Fruit fly (Drosophila melanogaster) whole organism, embryonic: ENCODE results near the gene CG2129.

Experiments used
- ATbp ChIP-seq: fragments of 200-800 bp; sonication (Bioruptor generic); optimal IDR thresholded peaks from 2 replicates; lab custom pipeline; 2017; ENCODE audit warnings: missing biosample characterization, mild to moderate bottlenecking, missing genetic modification characterization, missing genetic modification reagents
- Atf3 ChIP-seq: fragments of 200-800 bp; sonication (Bioruptor generic); optimal IDR thresholded peaks from 3 replicates; lab custom pipeline; 2016; ENCODE audit warnings: missing biosample characterization, missing genetic modification characterization
- CG10209 ChIP-seq: fragments of 200-800 bp; sonication (Bioruptor generic); optimal IDR thresholded peaks from 3 replicates; lab custom pipeline; 2017; ENCODE audit warnings: missing biosample characterization, mild to moderate bottlenecking, missing genetic modification characterization, missing genetic modification reagents
- CG10366 ChIP-seq: fragments of 200-800 bp; sonication (Bioruptor generic); IDR thresholded peaks from 2 replicates; pipeline ENCODE4 v1.3.6; 2022; ENCODE audit warnings: missing biosample characterization, missing genetic modification characterization
- CG10431 ChIP-seq: fragments of 200-800 bp; sonication (Bioruptor generic); optimal IDR thresholded peaks from 3 replicates; lab custom pipeline; 2018; ENCODE audit warnings: missing biosample characterization, mild to moderate bottlenecking, missing genetic modification characterization
- CG12104 ChIP-seq: fragments of 200-800 bp; sonication (Bioruptor generic); optimal IDR thresholded peaks from 3 replicates; lab custom pipeline; 2016; ENCODE audit warnings: missing biosample characterization, missing genetic modification characterization
- CG12236 ChIP-seq: fragments of 200-800 bp; sonication (Bioruptor generic); optimal IDR thresholded peaks from 2 replicates; lab custom pipeline; 2016; ENCODE audit warnings: missing biosample characterization, missing genetic modification characterization
- CG15011 ChIP-seq: fragments of 200-800 bp; sonication (Bioruptor generic); optimal IDR thresholded peaks from 3 replicates; lab custom pipeline; 2018; ENCODE audit warnings: missing biosample characterization, mild to moderate bottlenecking, missing genetic modification characterization
- CG1529 ChIP-seq: fragments of 200-800 bp; sonication (Bioruptor generic); optimal IDR thresholded peaks from 3 replicates; lab custom pipeline; 2018; ENCODE audit warnings: missing biosample characterization, missing genetic modification characterization
- CG1603 ChIP-seq: fragments of 200-800 bp; sonication (Bioruptor generic); optimal IDR thresholded peaks from 2 replicates; lab custom pipeline; 2019; ENCODE audit warnings: missing biosample characterization, mild to moderate bottlenecking, missing genetic modification characterization, moderate library complexity
- CG16813 ChIP-seq: fragments of 200-800 bp; sonication (Bioruptor generic); IDR thresholded peaks from 3 replicates; pipeline ENCODE4 v1.3.6; 2022; ENCODE audit warnings: missing biosample characterization, missing genetic modification characterization; ENCODE audit not compliant: partially characterized antibody
- CG16815 ChIP-seq: fragments of 200-800 bp; sonication (Bioruptor generic); optimal IDR thresholded peaks from 3 replicates; lab custom pipeline; 2017; ENCODE audit warnings: missing biosample characterization, mild to moderate bottlenecking, missing genetic modification characterization
- CG2120 ChIP-seq: fragments of 200-800 bp; sonication (Bioruptor generic); optimal IDR thresholded peaks from 3 replicates; lab custom pipeline; 2016; ENCODE audit warnings: missing biosample characterization, missing genetic modification characterization
- CG31224 ChIP-seq: fragments of 200-800 bp; sonication (Bioruptor generic); IDR thresholded peaks from 2 replicates; pipeline ENCODE4 v1.3.6; 2022; ENCODE audit warnings: missing biosample characterization, missing genetic modification characterization
- CG3281 ChIP-seq: fragments of 200-800 bp; sonication (Bioruptor generic); optimal IDR thresholded peaks from 3 replicates; lab custom pipeline; 2017; ENCODE audit warnings: missing biosample characterization, mild to moderate bottlenecking, missing genetic modification characterization
- CG6654 ChIP-seq: fragments of 200-800 bp; sonication (Bioruptor generic); optimal IDR thresholded peaks from 2 replicates; lab custom pipeline; 2017; ENCODE audit warnings: missing biosample characterization, mild to moderate bottlenecking, missing genetic modification characterization
- CG6765 ChIP-seq: fragments of 200-800 bp; sonication (Bioruptor generic); optimal IDR thresholded peaks from 3 replicates; lab custom pipeline; 2017; ENCODE audit warnings: missing biosample characterization, mild to moderate bottlenecking, missing genetic modification characterization
- CG6791 ChIP-seq: fragments of 200-800 bp; sonication (Bioruptor generic); IDR thresholded peaks from 3 replicates; pipeline ENCODE4 v1.3.6; 2022; ENCODE audit warnings: missing biosample characterization, missing genetic modification characterization; ENCODE audit not compliant: partially characterized antibody
- CG7928 ChIP-seq: fragments of 200-800 bp; sonication (Bioruptor generic); optimal IDR thresholded peaks from 2 replicates; lab custom pipeline; 2017; ENCODE audit warnings: missing biosample characterization, mild to moderate bottlenecking, missing genetic modification characterization
- CG9727 ChIP-seq: fragments of 200-800 bp; sonication (Bioruptor generic); optimal IDR thresholded peaks from 3 replicates; lab custom pipeline; 2017; ENCODE audit warnings: missing biosample characterization, mild to moderate bottlenecking, missing genetic modification characterization
- CG9876 ChIP-seq: fragments of 200-800 bp; sonication (Bioruptor generic); optimal IDR thresholded peaks from 2 replicates; lab custom pipeline; 2016; ENCODE audit warnings: missing biosample characterization, missing genetic modification characterization
- Dad ChIP-seq: fragments of 200-800 bp; sonication (Bioruptor generic); optimal IDR thresholded peaks from 3 replicates; lab custom pipeline; 2016; ENCODE audit warnings: missing biosample characterization, missing genetic modification characterization
- Fer2 ChIP-seq: fragments of 200-800 bp; sonication (Bioruptor generic); optimal IDR thresholded peaks from 2 replicates; lab custom pipeline; 2018; ENCODE audit warnings: missing biosample characterization, mild to moderate bottlenecking, missing genetic modification characterization, moderate library complexity
- HmgD ChIP-seq: fragments of 200-800 bp; sonication (Bioruptor generic); optimal IDR thresholded peaks from 3 replicates; lab custom pipeline; 2016; ENCODE audit warnings: missing biosample characterization, missing genetic modification characterization
- Hr51 ChIP-seq, 2 experiments: fragments of 200-800 bp; sonication (Bioruptor generic); optimal IDR thresholded peaks; 2 replicates in 1 of 2; 3 replicates in 1 of 2; lab custom pipeline; 2016 to 2018; ENCODE audit warnings: missing biosample characterization in 2 of 2, missing genetic modification characterization in 2 of 2, mild to moderate bottlenecking in 1 of 2, moderate library complexity in 1 of 2
- Mad ChIP-seq: fragments of 200-800 bp; sonication (Bioruptor generic); optimal IDR thresholded peaks from 2 replicates; lab custom pipeline; 2016; ENCODE audit warnings: missing biosample characterization, missing genetic modification characterization
- Meics ChIP-seq: fragments of 200-800 bp; sonication (Bioruptor generic); optimal IDR thresholded peaks from 2 replicates; lab custom pipeline; 2017; ENCODE audit warnings: missing biosample characterization, mild to moderate bottlenecking, missing genetic modification characterization
- Mrtf ChIP-seq: fragments of 200-800 bp; sonication (Bioruptor generic); IDR thresholded peaks from 3 replicates; pipeline ENCODE4 v1.3.6; 2022; ENCODE audit warnings: missing biosample characterization, missing genetic modification characterization
- Oli ChIP-seq: fragments of 200-800 bp; sonication (Bioruptor generic); optimal IDR thresholded peaks from 2 replicates; lab custom pipeline; 2018; ENCODE audit warnings: missing biosample characterization, mild to moderate bottlenecking, missing genetic modification characterization, moderate library complexity
- Optix ChIP-seq: fragments of 200-800 bp; sonication (Bioruptor generic); IDR thresholded peaks from 3 replicates; pipeline ENCODE4 v1.3.6; 2022; ENCODE audit warnings: missing biosample characterization, missing genetic modification characterization
- Tbp ChIP-seq: fragments of >200 bp; optimal IDR thresholded peaks from 2 replicates; lab custom pipeline; 2018; ENCODE audit warnings: missing biosample characterization, missing genetic modification characterization
- Usf ChIP-seq: fragments of 200-800 bp; sonication (Bioruptor generic); optimal IDR thresholded peaks from 2 replicates; lab custom pipeline; 2017; ENCODE audit warnings: missing genotype, missing biosample characterization, missing genetic modification characterization
- ato ChIP-seq: fragments of 200-800 bp; sonication (Bioruptor generic); IDR thresholded peaks from 2 replicates; pipeline ENCODE4 v1.3.6; 2022; ENCODE audit warnings: missing biosample characterization, missing genetic modification characterization; ENCODE audit not compliant: partially characterized antibody
- az2 ChIP-seq: fragments of 200-800 bp; sonication (Bioruptor generic); optimal IDR thresholded peaks from 3 replicates; lab custom pipeline; 2016; ENCODE audit warnings: missing biosample characterization, missing genetic modification characterization
- dmrt99B ChIP-seq: fragments of 200-800 bp; sonication (Bioruptor generic); optimal IDR thresholded peaks from 2 replicates; lab custom pipeline; 2018; ENCODE audit warnings: missing biosample characterization, mild to moderate bottlenecking, missing genetic modification characterization, moderate library complexity
- esg ChIP-seq: fragments of 200-800 bp; sonication (Bioruptor generic); conservative IDR thresholded peaks from 2 replicates; pipeline ENCODE4 v1.3.6; 2022; ENCODE audit warnings: missing biosample characterization, missing genetic modification characterization
- fd102C ChIP-seq: fragments of 200-800 bp; sonication (Bioruptor generic); optimal IDR thresholded peaks from 2 replicates; lab custom pipeline; 2018; ENCODE audit warnings: missing biosample characterization, mild to moderate bottlenecking, missing genetic modification characterization, moderate library complexity
- fd3F ChIP-seq: fragments of 200-800 bp; sonication (Bioruptor generic); optimal IDR thresholded peaks from 2 replicates; lab custom pipeline; 2018; ENCODE audit warnings: missing biosample characterization, mild to moderate bottlenecking, missing genetic modification characterization, moderate library complexity
- gem ChIP-seq: fragments of 200-800 bp; sonication (Bioruptor generic); optimal IDR thresholded peaks from 2 replicates; lab custom pipeline; 2019; ENCODE audit warnings: missing biosample characterization, mild to moderate bottlenecking, missing genetic modification characterization, moderate library complexity
- grau ChIP-seq: fragments of 200-800 bp; optimal IDR thresholded peaks from 3 replicates; lab custom pipeline; 2019; ENCODE audit warnings: missing biosample characterization, mild to moderate bottlenecking, missing genetic modification characterization, moderate library complexity
- grn ChIP-seq: fragments of 200-800 bp; sonication (Bioruptor generic); optimal IDR thresholded peaks from 3 replicates; lab custom pipeline; 2017; ENCODE audit warnings: missing biosample characterization, missing genetic modification characterization
- gt ChIP-seq: fragments of 200-800 bp; sonication (Bioruptor generic); IDR thresholded peaks from 2 replicates; pipeline ENCODE4 v1.3.6; 2022; ENCODE audit warnings: missing biosample characterization, missing genetic modification characterization
- lmd ChIP-seq: fragments of 200-800 bp; sonication (Bioruptor generic); IDR thresholded peaks from 2 replicates; pipeline ENCODE4 v1.3.6; 2022; ENCODE audit warnings: missing biosample characterization, missing genetic modification characterization
- lola ChIP-seq, 3 experiments: fragments of >200 bp in 2 of 3; fragments of 200-800 bp in 1 of 3; sonication (Bioruptor generic) in 1 of 3; optimal IDR thresholded peaks; 2 replicates each; lab custom pipeline; 2017 to 2019; ENCODE audit warnings: missing biosample characterization in 3 of 3, missing genetic modification characterization in 3 of 3, mild to moderate bottlenecking in 1 of 3, moderate library complexity in 1 of 3
- nerfin-2 ChIP-seq: fragments of 200-800 bp; sonication (Bioruptor generic); IDR thresholded peaks from 2 replicates; pipeline ENCODE4 v1.3.6; 2022; ENCODE audit warnings: missing biosample characterization, missing genetic modification characterization; ENCODE audit not compliant: partially characterized antibody
- nmo ChIP-seq: fragments of 200-800 bp; sonication (Bioruptor generic); optimal IDR thresholded peaks from 2 replicates; lab custom pipeline; 2018; ENCODE audit warnings: missing biosample characterization, mild to moderate bottlenecking, missing genetic modification characterization, moderate library complexity
- phol ChIP-seq: fragments of 200-800 bp; sonication (Bioruptor generic); optimal IDR thresholded peaks from 3 replicates; lab custom pipeline; 2018; ENCODE audit warnings: missing biosample characterization, mild to moderate bottlenecking, missing genetic modification characterization, moderate library complexity
- row ChIP-seq: fragments of 200-800 bp; sonication (Bioruptor generic); IDR thresholded peaks from 3 replicates; pipeline ENCODE4 v1.3.6; 2022; ENCODE audit warnings: missing biosample characterization, missing genetic modification characterization
- sens ChIP-seq: fragments of 200-800 bp; sonication (Bioruptor generic); peaks from one replicate; lab custom pipeline; 2016; ENCODE audit warnings: missing biosample characterization, missing genetic modification characterization
- tio ChIP-seq: fragments of 200-800 bp; sonication (Bioruptor generic); optimal IDR thresholded peaks from 2 replicates; lab custom pipeline; 2017; ENCODE audit warnings: missing biosample characterization, missing genetic modification characterization, inconsistent platforms

Gene CG2129

DNA sequence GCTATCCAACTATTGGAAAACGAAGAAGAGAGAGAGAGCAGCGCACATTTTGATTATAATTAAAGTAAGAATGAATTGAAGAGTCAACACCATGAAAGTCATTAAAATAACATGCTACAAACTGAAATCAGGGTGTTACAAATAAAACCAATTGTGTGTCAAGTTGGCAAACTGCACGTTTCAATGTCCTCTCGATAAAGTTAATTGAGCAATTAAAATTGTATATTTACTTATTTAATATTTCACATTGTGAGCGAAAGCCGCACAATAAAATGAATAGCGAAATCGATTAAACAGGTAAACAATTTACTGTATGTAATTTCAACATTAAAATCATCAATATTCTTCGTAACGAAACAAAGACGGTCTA is 50.5 kb downstream of the CG2129 start:
- no peak for TF ChIP-seq HmgD (GFP tag; lab: Kevin White, UChicago)
- TF ChIP-seq CG15011 (GFP tag; lab: Kevin White, UChicago): peak; percentile 4
- TF ChIP-seq CG10366 (GFP tag; lab: Robert Waterston, UW): no peak
- TF ChIP-seq gt (GFP tag; lab: Robert Waterston, UW): no peak
- no peak for TF ChIP-seq nerfin-2
- no peak for TF ChIP-seq CG1529
- peak; percentile 12 for TF ChIP-seq fd3F (GFP tag; lab: Kevin White, UChicago)
- TF ChIP-seq gem: peak; percentile 40
- peak in 1 of 3 experiments; percentile 34 for TF ChIP-seq lola (GFP tag; optimal IDR thresholded peaks at IDR 0.05; lab: Kevin White, UChicago)
- TF ChIP-seq ATbp (GFP tag; lab: Kevin White, UChicago): no peak
- TF ChIP-seq CG1603 (tag; lab: Kevin White, UChicago): no peak
- TF ChIP-seq Tbp (GFP tag; lab: Kevin White, UChicago): no peak
- TF ChIP-seq Meics (GFP tag; lab: Kevin White, UChicago): peak; percentile 30
- TF ChIP-seq CG6791 (GFP tag; lab: Robert Waterston, UW): no peak
- TF ChIP-seq CG31224 (GFP tag; lab: Robert Waterston, UW): no peak
- 0 out of 3 replicates have a peak, but pooled peaks have one; percentile 5 for TF ChIP-seq Mrtf (GFP tag; lab: Robert Waterston, UW)
- no peak for TF ChIP-seq CG9876
- TF ChIP-seq CG12104 (GFP tag; lab: Kevin White, UChicago): no peak
- no peak for TF ChIP-seq Atf3 (GFP tag; lab: Kevin White, UChicago)
- peak; percentile 39 for TF ChIP-seq grau (tag; lab: Kevin White, UChicago)
- TF ChIP-seq CG16813: no peak
- peak; percentile 2 for TF ChIP-seq CG3281 (GFP tag; lab: Kevin White, UChicago)
- peak in 1 of 2 experiments; percentile 44 for TF ChIP-seq Hr51 (GFP tag; optimal IDR thresholded peaks at IDR 0.05; lab: Kevin White, UChicago)
- TF ChIP-seq row (GFP tag; lab: Robert Waterston, UW): peak; percentile 43; the same call in 1 of the 3 replicates
- TF ChIP-seq lmd (GFP tag; lab: Robert Waterston, UW): 0 out of 2 replicates have a peak, but pooled peaks have one; percentile 21
- peak; percentile 9 for TF ChIP-seq CG9727 (GFP tag; lab: Kevin White, UChicago)
- TF ChIP-seq CG16815: peak; percentile 2
- no peak for TF ChIP-seq CG10209 (GFP tag; lab: Kevin White, UChicago)
- TF ChIP-seq az2 (GFP tag; lab: Kevin White, UChicago): peak; percentile 23
- TF ChIP-seq ato: no peak
- TF ChIP-seq CG2120: no peak
- no peak for TF ChIP-seq CG7928
- TF ChIP-seq Fer2 (tag; lab: Kevin White, UChicago): no peak
- TF ChIP-seq Dad: no peak
- TF ChIP-seq tio (GFP tag; lab: Kevin White, UChicago): peak; percentile 56
- peak; percentile 14 for TF ChIP-seq dmrt99B (tag; lab: Kevin White, UChicago)
- TF ChIP-seq Usf (GFP tag; lab: Kevin White, UChicago): peak; percentile 12
- no peak for TF ChIP-seq CG10431
- peak; percentile 20 for TF ChIP-seq Mad
- no peak for TF ChIP-seq CG6654 (GFP tag; lab: Kevin White, UChicago)
- no peak for TF ChIP-seq Optix (GFP tag; lab: Robert Waterston, UW)
- TF ChIP-seq CG12236 (GFP tag; lab: Kevin White, UChicago): no peak
- no peak for TF ChIP-seq esg (GFP tag; lab: Robert Waterston, UW)
- TF ChIP-seq sens (GFP tag; lab: Kevin White, UChicago): peak; percentile 85
- no peak for TF ChIP-seq CG6765 (GFP tag; lab: Kevin White, UChicago)
- TF ChIP-seq nmo (GFP tag; lab: Kevin White, UChicago): peak; percentile 6
- no peak for TF ChIP-seq grn (GFP tag; lab: Kevin White, UChicago)
- TF ChIP-seq fd102C (GFP tag; lab: Kevin White, UChicago): no peak
- TF ChIP-seq Oli (tag; lab: Kevin White, UChicago): peak; percentile 1
- TF ChIP-seq phol (tag; lab: Kevin White, UChicago): peak; percentile 28
